Worm (Caenorhabditis elegans) whole organism, early embryonic: ENCODE data around the gene srxa-15.

ENCODE experiments used
- ama-1 ChIP-seq: fragments of 150-350 bp; optimal IDR thresholded peaks from 2 replicates; lab custom pipeline; 2014
- flt-1 ChIP-seq: fragments of 200-800 bp; sonication (Bioruptor generic); IDR thresholded peaks from 2 replicates; pipeline ENCODE4 v1.3.6; 2022; ENCODE audit warnings: missing genetic modification characterization, missing compliant biosample characterization
- hmg-4 ChIP-seq: fragments of 200-800 bp; sonication (Bioruptor generic); optimal IDR thresholded peaks from 2 replicates; lab custom pipeline; 2018; ENCODE audit warnings: mild to moderate bottlenecking, missing genetic modification characterization, missing compliant biosample characterization

DNA sequence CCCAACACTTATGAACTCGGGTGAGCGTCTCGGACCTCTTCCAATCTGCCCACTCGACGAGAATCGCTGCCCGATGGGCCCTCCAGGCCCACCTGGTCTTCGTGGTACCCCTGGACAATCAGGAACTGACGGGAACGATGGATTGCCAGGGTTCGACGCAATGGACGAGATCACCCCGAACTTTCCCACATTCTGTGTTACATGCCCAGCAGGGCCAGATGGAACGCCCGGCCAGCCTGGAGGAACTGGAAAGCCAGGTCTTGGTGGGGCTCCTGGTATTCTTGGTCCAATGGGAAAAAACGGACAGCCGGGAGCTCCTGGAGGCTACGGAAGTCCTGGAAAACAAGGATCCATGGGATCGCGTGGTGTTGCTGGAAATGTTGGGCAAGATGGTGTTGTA is 41.3 kb upstream of the srxa-15 start:
- no peak for TF ChIP-seq hmg-4 (GFP tag; lab: Kevin White, UChicago)
- no peak for TF ChIP-seq ama-1 (lab: Kevin White, UChicago)
- no peak for TF ChIP-seq flt-1 (GFP tag; lab: Robert Waterston, UW)
